Worm (Caenorhabditis elegans) whole organism, early embryonic: ENCODE measurements around the gene C50E10.1.

Experiments
- aly-1 ChIP-seq: sonication (generic microtip); optimal IDR thresholded peaks from 2 replicates; lab custom pipeline; 2016; ENCODE audit warnings: missing genetic modification characterization, missing compliant biosample characterization
- ama-1 ChIP-seq: fragments of 150-350 bp; optimal IDR thresholded peaks from 2 replicates; lab custom pipeline; 2014
- ceh-13 ChIP-seq: fragments of 200-800 bp; sonication (Bioruptor generic); optimal IDR thresholded peaks from 2 replicates; lab custom pipeline; 2018; ENCODE audit warnings: mild to moderate bottlenecking, missing genetic modification characterization, missing compliant biosample characterization
- flt-1 ChIP-seq: fragments of 200-800 bp; sonication (Bioruptor generic); IDR thresholded peaks from 2 replicates; pipeline ENCODE4 v1.3.6; 2022; ENCODE audit warnings: missing genetic modification characterization, missing compliant biosample characterization
- hmbx-1 ChIP-seq: sonication (generic microtip); optimal IDR thresholded peaks from 2 replicates; lab custom pipeline; 2016; ENCODE audit warnings: mild to moderate bottlenecking, missing genetic modification characterization, missing compliant biosample characterization
- hmg-4 ChIP-seq: fragments of 200-800 bp; sonication (Bioruptor generic); optimal IDR thresholded peaks from 2 replicates; lab custom pipeline; 2018; ENCODE audit warnings: mild to moderate bottlenecking, missing genetic modification characterization, missing compliant biosample characterization
- hnd-1 ChIP-seq: sonication (generic microtip); optimal IDR thresholded peaks from 2 replicates; lab custom pipeline; 2016; ENCODE audit warnings: missing genetic modification characterization, missing compliant biosample characterization
- scrt-1 ChIP-seq: fragments of 200-800 bp; sonication (Bioruptor generic); IDR thresholded peaks from 2 replicates; pipeline ENCODE4 v1.3.6; 2022; ENCODE audit warnings: missing genetic modification characterization, missing compliant biosample characterization
- tbx-11 ChIP-seq: fragments of 200-800 bp; sonication (Bioruptor generic); IDR thresholded peaks from 2 replicates; pipeline ENCODE4 v1.3.6; 2022; ENCODE audit warnings: missing genetic modification characterization, missing compliant biosample characterization
- tbx-37 ChIP-seq: fragments of 200-800 bp; sonication (Bioruptor generic); conservative IDR thresholded peaks from 2 replicates; pipeline ENCODE4 v1.3.6; 2022; ENCODE audit warnings: missing genetic modification reagents, missing genetic modification characterization, missing compliant biosample characterization
- tra-4 ChIP-seq: sonication (generic microtip); optimal IDR thresholded peaks from 2 replicates; lab custom pipeline; 2017; ENCODE audit warnings: missing genetic modification characterization, missing compliant biosample characterization

DNA sequence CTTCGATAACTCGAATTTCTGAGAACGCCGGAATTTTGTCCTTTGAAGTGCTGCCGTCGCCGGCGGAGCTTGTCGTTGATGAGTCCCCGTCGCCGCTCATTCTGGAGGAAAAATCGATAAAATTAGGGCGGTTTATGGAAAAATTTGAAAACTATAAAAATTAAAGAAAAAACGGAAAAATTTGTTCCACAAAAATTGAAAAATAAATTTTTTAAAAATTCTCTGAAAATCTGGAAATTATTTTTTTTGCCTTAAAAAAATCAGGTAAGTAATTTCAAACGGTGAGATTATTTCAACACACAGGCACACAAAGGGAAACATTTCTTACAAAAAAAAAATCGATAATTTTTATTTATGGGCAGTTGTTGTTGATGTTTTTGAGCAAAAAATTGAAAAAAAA is 45.7 kb downstream of the C50E10.1 start, which contains the start of gene parn-2:
- TF ChIP-seq aly-1, result no peak
- TF ChIP-seq ama-1 (lab: Kevin White, UChicago), result no peak
- no peak for TF ChIP-seq flt-1 (GFP tag; lab: Robert Waterston, UW)
- TF ChIP-seq hmg-4, result peak; percentile 10
- TF ChIP-seq tra-4 (tag; lab: Kevin White, UChicago), result no peak
- no peak for TF ChIP-seq scrt-1 (GFP tag; lab: Robert Waterston, UW)
- TF ChIP-seq tbx-11 (GFP tag; lab: Robert Waterston, UW), result no peak
- no peak for TF ChIP-seq ceh-13
- no peak for TF ChIP-seq hmbx-1 (tag; lab: Kevin White, UChicago)
- no peak for TF ChIP-seq tbx-37 (GFP tag; lab: Robert Waterston, UW)
- no peak for TF ChIP-seq hnd-1 (tag; lab: Kevin White, UChicago)
